Worm (Caenorhabditis elegans) whole organism, early embryonic: ENCODE measurements around the gene gnrr-3.

Experiments
- F13C5.2 ChIP-seq: sonication (generic microtip); optimal IDR thresholded peaks from 2 replicates; lab custom pipeline; 2017; ENCODE audit warnings: mild to moderate bottlenecking, missing genetic modification characterization, inconsistent platforms, missing compliant biosample characterization
- ama-1 ChIP-seq: fragments of 150-350 bp; optimal IDR thresholded peaks from 2 replicates; lab custom pipeline; 2014
- ceh-36 ChIP-seq: sonication (generic microtip); optimal IDR thresholded peaks from 2 replicates; lab custom pipeline; 2016; ENCODE audit warnings: missing genetic modification characterization, inconsistent platforms, missing compliant biosample characterization
- ets-7 ChIP-seq: sonication (generic microtip); optimal IDR thresholded peaks from 2 replicates; lab custom pipeline; 2016; ENCODE audit warnings: missing genotype, missing genetic modification characterization, missing compliant biosample characterization
- hnd-1 ChIP-seq: sonication (generic microtip); optimal IDR thresholded peaks from 2 replicates; lab custom pipeline; 2016; ENCODE audit warnings: missing genetic modification characterization, missing compliant biosample characterization
- tbx-37 ChIP-seq: fragments of 200-800 bp; sonication (Bioruptor generic); conservative IDR thresholded peaks from 2 replicates; pipeline ENCODE4 v1.3.6; 2022; ENCODE audit warnings: missing genetic modification reagents, missing genetic modification characterization, missing compliant biosample characterization

DNA sequence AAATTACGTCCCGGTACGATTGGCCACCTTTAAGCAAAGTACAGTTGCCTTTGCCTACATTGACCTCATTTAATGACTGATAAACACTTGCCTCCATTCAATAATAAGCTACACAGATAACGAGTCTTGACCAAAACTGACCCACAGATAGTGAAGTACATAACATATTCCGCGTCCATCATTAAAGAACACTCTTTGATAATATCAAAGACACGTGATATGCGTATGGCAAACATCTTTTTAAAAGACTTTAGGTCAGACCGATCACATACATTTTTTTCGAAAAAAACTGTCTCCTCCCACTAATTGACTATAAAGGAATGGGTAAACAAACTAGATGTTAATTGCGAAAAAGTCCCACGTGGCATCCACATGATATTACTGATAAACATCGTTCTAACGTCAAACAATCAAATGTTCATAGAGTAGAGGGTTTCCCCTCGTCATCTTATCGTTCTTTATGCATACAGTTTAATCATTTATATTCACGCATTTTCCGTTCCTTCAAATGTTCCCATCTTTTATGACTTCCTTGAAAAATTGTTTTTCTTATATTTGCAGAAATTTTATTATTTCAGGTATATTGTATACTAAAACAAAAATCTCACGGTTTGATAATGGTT is 34.9 kb downstream of the gnrr-3 start, which contains the start of gene W07E11.1:
- no peak for TF ChIP-seq ama-1
- TF ChIP-seq ceh-36 (tag; lab: Kevin White, UChicago): no peak
- TF ChIP-seq tbx-37: no peak
- no peak for TF ChIP-seq F13C5.2 (tag; lab: Kevin White, UChicago)
- TF ChIP-seq ets-7 (tag; lab: Kevin White, UChicago): no peak
- no peak for TF ChIP-seq hnd-1 (tag; lab: Kevin White, UChicago)
